Fruit fly (Drosophila melanogaster): Measurements from ENCODE around the gene Porin2.

Gene Porin2

DNA sequence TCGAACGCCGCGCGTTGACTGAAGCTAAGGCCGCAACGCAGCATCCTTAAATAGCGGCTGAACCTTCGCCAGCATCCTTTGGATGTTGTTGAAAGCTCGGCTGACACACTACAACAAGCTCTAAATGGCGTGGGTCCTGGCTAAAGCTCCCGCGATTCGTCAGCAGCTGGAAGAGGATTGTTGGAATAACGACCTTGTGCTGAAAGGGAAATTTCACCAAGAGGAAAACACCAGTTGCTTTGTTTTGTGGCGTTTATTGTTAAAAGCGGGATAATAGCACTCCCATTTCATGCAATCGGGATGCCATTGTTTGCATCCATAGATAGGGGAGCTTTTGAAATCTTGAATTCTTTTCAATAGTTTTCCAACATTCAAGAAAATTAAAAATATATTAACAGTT, 9.4 kb downstream of the Porin2 start, which contains the start of gene Nos:
Nos (minus strand) TSS at position 21 of the 400 bp plus-strand sequence.
- TF ChIP-seq Sin3A (optimal IDR thresholded peaks at IDR 0.05) (no peak), psq (optimal IDR thresholded peaks at IDR 0.05) (no peak), ttk (optimal IDR thresholded peaks at IDR 0.05) (no peak), h (optimal IDR thresholded peaks at IDR 0.05) (no peak), insv (optimal IDR thresholded peaks at IDR 0.05) (no peak), Myc (optimal IDR thresholded peaks at IDR 0.05) (no peak)

DNA sequence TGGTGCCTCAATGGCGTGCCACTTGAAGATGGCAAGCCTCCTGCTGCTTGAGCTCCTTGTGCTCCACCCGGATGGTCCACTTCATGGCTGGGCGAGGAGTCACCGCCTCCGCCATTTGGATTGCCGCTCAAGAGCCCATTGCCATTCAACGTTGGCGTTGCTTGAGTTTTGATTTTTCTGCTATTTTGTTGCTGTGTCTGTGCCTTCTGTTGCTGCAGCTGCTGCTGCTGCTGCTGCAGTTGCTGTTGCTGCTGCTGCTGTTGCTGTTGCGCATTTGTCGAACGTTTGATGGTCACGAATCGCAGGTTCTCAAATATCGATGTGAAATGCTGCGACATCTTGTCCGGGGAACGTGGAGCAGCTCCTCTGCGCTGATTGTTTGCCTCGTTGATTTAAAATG, 15.3 kb downstream of the Porin2 start:
- TF ChIP-seq h (optimal IDR thresholded peaks at IDR 0.05), result no peak
- no peak for TF ChIP-seq Sin3A (optimal IDR thresholded peaks at IDR 0.05)
- no peak for TF ChIP-seq psq (optimal IDR thresholded peaks at IDR 0.05)
- no peak for TF ChIP-seq ttk (optimal IDR thresholded peaks at IDR 0.05)
- no peak for TF ChIP-seq insv (optimal IDR thresholded peaks at IDR 0.05)
- TF ChIP-seq Myc (optimal IDR thresholded peaks at IDR 0.05), result no peak

DNA sequence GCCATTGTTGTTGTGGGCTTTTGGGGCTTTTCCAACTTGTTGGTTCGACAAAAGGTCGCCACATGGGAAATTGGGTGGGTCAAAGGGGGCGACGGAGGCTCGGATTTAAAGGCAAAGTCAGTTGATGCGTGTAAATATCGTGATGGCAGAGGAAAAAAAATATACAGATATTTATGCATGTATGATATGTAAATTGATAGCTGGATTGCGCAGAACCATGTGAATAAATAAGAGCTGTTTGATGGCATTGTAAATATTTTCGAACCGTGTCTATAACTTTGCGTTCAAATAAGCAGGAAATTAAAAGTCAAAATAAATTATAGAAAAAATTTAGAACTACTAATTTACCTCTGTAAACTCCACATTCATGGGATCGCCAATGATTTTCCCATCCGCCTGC, 24.2 kb downstream of the Porin2 start:
- no peak for TF ChIP-seq psq (optimal IDR thresholded peaks at IDR 0.05)
- TF ChIP-seq ttk (optimal IDR thresholded peaks at IDR 0.05), result no peak
- no peak for TF ChIP-seq Sin3A (optimal IDR thresholded peaks at IDR 0.05)
- no peak for TF ChIP-seq Myc (optimal IDR thresholded peaks at IDR 0.05)
- TF ChIP-seq insv (optimal IDR thresholded peaks at IDR 0.05), result no peak
- TF ChIP-seq h (optimal IDR thresholded peaks at IDR 0.05), result no peak

dm6 chr2L:10820405-10820804, 26.4 kb downstream of the Porin2 start, which contains the start of gene CG17134:
Gene CG17134, plus strand, starts transcription at chr2L:10820705.
- no peak for TF ChIP-seq insv (optimal IDR thresholded peaks at IDR 0.05)
- no peak for TF ChIP-seq h (optimal IDR thresholded peaks at IDR 0.05)
- TF ChIP-seq psq (optimal IDR thresholded peaks at IDR 0.05), result no peak
- no peak for TF ChIP-seq Sin3A (optimal IDR thresholded peaks at IDR 0.05)
- TF ChIP-seq Myc (optimal IDR thresholded peaks at IDR 0.05), result no peak
- TF ChIP-seq ttk (optimal IDR thresholded peaks at IDR 0.05), result no peak

dm6 chr2L:10818807-10819206, 28.0 kb downstream of the Porin2 start, which contains the start of gene CG6508:
Gene CG6508, plus strand, starts transcription at chr2L:10819107.
- TF ChIP-seq ttk (optimal IDR thresholded peaks at IDR 0.05), result no peak
- TF ChIP-seq insv (optimal IDR thresholded peaks at IDR 0.05), result no peak
- TF ChIP-seq h (optimal IDR thresholded peaks at IDR 0.05), result no peak
- no peak for TF ChIP-seq psq (optimal IDR thresholded peaks at IDR 0.05)
- TF ChIP-seq Myc (optimal IDR thresholded peaks at IDR 0.05), result no peak
- no peak for TF ChIP-seq Sin3A (optimal IDR thresholded peaks at IDR 0.05)

DNA sequence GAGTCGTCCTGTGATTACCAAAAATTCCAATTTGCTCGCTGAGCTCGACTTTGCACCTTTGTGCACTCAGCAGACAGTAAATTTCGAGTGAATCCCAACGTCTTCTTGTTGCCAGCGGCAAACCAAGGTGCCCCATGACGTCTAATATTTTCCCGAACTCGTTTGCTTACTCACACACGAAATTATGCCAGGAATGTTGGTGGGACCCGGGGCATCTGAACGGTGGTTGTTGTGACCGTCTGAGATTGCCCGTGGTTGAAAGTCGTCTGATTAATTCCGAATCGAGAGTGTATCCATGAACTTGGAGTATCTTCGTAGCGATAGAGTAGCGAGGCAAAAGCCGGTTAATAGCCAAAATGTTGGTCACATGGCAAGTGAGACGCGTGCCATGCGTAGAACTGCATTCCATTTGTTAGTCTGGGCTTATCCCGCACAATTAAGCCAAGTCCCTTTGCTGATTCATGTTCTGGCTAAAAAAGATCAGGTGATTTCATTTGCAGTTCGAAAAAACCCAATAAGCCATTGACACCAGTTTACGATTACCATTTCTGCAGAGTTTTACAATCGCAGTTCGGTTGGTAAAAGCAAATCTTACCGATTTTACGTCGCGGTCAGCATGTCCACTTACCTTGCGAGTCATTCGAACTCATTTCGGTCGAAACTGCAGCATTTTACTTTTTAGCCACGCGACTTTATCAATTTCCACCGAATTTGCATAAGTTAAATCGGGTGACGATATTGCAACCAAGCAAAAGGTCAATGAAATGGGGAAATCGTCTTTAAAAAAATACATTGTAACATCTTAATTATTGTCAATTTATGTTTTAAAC, 44.7 kb downstream of the Porin2 start:
- TF ChIP-seq insv (optimal IDR thresholded peaks at IDR 0.05) (no peak), Myc (optimal IDR thresholded peaks at IDR 0.05) (no peak), h (optimal IDR thresholded peaks at IDR 0.05) (no peak), ttk (optimal IDR thresholded peaks at IDR 0.05) (no peak), psq (optimal IDR thresholded peaks at IDR 0.05) (no peak)

dm6 chr2L:10800877-10801719, 45.7 kb downstream of the Porin2 start, which contains the start of gene CG31869:
Gene CG31869, minus strand, starts transcription at chr2L:10801109.
- no peak for TF ChIP-seq psq (optimal IDR thresholded peaks at IDR 0.05)
- no peak for TF ChIP-seq insv (optimal IDR thresholded peaks at IDR 0.05)
- TF ChIP-seq Myc (optimal IDR thresholded peaks at IDR 0.05), result no peak
- TF ChIP-seq ttk (optimal IDR thresholded peaks at IDR 0.05), result no peak
- no peak for TF ChIP-seq h (optimal IDR thresholded peaks at IDR 0.05)
- no peak for TF ChIP-seq Sin3A (optimal IDR thresholded peaks at IDR 0.05)

All from Kc167 (cell line).